Worm (Caenorhabditis elegans): ENCODE measurements around the gene gpa-2.

- no peak for TF ChIP-seq lin-13 (tag; optimal IDR thresholded peaks at IDR 0.05)
- TF ChIP-seq mab-5 (tag; optimal IDR thresholded peaks at IDR 0.05), result no peak
- TF ChIP-seq pha-4 (tag; optimal IDR thresholded peaks at IDR 0.05), result no peak
- TF ChIP-seq unc-62 (GFP tag; optimal IDR thresholded peaks at IDR 0.05), result no peak
- no peak for TF ChIP-seq sptf-1 (tag; optimal IDR thresholded peaks at IDR 0.05)
- no peak for TF ChIP-seq ztf-11 (tag; optimal IDR thresholded peaks at IDR 0.05)
- TF ChIP-seq nhr-237 (tag; optimal IDR thresholded peaks at IDR 0.05), result no peak
- TF ChIP-seq nhr-28 (tag; optimal IDR thresholded peaks at IDR 0.05), result no peak
- no peak for TF ChIP-seq ces-1 (GFP tag; optimal IDR thresholded peaks at IDR 0.05)
- no peak for TF ChIP-seq nhr-12 (tag; optimal IDR thresholded peaks at IDR 0.05)
- no peak for TF ChIP-seq tbx-8 (GFP tag; optimal IDR thresholded peaks at IDR 0.05)
Observed at ce11 chrV:8385879-8386530, 15.2 kb downstream of the gpa-2 start, which contains the start of gene hsp-17.

All from whole organism, mixed stage, embryonic.